Worm (Caenorhabditis elegans) whole organism, dauer: ENCODE measurements around the gene Y15E3A.5.

Experiments
- unc-62 ChIP-seq: sonication (generic microtip); optimal IDR thresholded peaks from 2 replicates; lab custom pipeline; 2017; ENCODE audit warnings: missing biosample characterization, missing genetic modification reagents, missing genetic modification characterization

Y15E3A.5 gene

DNA sequence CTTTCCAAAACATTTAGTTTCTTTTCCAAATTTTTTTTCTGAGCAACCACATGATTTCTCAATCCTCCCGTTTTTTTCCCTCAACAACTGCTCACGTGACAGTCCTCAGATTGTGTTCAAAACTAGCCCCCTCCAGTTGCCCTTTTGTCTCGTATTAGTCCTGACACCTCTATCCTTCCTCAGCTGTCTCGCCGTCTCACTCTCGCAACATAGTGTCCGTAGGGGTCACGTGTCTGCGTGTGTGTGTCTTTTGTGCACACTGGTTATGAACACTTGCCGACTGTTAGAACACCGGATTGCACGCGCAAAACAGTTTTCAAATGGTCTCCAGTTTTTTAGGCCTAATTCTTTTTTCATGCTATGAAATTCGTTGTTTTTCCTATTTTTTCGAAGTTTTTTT is 24.9 kb downstream of the Y15E3A.5 start:
- TF ChIP-seq unc-62 = no peak

ce11 chrX:15365767-15366177 is 25.4 kb downstream of the Y15E3A.5 start, which contains the start of gene C33A11.2:
C33A11.2 (plus strand) TSS chrX:15365992.
- no peak for TF ChIP-seq unc-62

DNA sequence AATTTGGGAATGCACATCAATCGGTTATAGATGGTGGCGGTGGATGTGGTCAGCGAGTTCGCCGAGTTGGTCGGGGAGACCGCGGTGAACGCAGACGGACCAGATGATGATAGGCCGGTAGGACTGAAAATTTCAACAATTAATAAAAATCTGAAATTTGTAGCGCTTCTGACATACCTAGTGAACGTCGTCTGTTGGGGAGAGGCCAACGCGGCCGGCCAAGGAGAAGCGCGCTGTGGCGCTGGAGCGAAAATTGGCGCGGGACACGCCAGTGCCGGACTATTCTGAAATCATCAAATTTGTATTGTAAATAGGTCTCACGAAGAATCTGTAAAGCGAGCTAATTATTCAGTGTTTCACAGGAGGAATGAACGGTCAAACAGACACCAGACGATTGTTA is 32.4 kb downstream of the Y15E3A.5 start:
- no peak for TF ChIP-seq unc-62

DNA sequence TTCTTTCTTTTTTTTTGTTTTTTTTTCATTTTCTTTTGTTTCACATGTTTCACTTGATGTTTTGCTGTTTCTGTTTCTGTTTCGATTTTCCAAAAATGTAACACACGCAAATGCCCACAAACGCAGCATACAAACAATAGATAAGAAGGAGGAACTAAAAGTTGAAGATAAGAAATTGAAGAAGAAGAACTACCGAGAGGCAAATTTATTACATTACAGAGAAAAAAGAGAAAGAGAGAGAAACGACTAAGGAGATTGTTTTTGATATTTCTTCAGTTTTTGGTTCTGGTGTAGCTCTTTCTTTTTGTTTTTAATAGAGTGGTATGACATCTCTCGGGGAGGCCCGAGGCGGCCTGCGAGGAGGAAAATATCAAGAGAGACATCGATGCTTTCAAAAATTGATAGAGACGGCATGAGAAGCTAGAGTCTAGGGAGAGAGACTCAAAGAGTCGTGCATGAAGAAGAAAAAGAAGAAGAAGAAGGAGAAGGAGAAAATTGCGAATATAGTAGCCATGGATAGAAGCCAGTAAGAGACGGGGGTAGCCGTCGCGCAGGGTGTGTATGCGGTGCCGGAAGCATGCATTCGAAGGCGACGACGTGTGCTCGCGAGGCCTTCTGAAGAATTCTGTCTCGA is 33.2 kb downstream of the Y15E3A.5 start:
- no peak for TF ChIP-seq unc-62

ce11 chrX:15374668-15375208 is 34.4 kb downstream of the Y15E3A.5 start:
- TF ChIP-seq unc-62 = no peak

DNA sequence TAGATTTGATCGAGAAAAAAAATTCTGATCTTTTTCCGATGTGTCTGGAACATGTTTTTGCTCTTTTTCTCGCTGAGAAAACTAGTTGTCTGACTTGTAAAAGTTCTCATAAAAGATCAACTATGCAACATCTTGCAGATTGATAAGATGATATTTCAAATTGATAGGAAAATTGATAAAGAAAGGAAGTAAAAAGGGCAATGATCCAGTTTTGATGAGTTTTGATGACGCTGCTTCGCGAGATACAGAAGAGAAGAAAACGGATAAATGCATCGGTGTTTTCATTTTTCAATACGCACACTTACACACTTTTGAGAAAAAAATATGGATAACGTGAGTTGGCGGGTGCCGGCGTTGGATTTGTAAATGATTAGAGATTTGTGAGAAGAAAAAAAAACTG is 34.9 kb downstream of the Y15E3A.5 start:
- no peak for TF ChIP-seq unc-62

ce11 chrX:15376580-15376979 is 36.2 kb downstream of the Y15E3A.5 start:
- no peak for TF ChIP-seq unc-62

DNA sequence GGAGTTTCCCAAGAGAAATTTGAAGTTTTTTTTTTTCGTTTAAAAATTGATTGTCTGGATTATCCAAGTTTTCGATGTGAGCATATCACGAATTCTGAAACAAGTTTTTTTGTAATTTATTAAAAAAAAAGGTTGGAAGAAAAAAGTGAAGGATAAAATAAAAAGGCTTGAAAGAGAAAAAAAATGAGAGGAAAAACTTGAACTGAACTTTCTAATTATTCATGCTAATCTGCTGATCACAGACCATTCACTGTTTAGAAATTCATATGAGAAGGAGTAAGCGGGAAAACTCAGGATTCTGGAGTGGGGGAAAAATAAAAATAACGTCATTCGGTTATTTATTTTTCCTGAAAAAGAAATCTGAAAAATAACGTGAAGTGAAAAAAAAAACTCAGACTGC is 37.4 kb downstream of the Y15E3A.5 start, which contains the start of gene svh-5:
TSS of gene svh-5 (minus strand) at position 101 of the 400 bp plus-strand sequence.
- TF ChIP-seq unc-62 = no peak

DNA sequence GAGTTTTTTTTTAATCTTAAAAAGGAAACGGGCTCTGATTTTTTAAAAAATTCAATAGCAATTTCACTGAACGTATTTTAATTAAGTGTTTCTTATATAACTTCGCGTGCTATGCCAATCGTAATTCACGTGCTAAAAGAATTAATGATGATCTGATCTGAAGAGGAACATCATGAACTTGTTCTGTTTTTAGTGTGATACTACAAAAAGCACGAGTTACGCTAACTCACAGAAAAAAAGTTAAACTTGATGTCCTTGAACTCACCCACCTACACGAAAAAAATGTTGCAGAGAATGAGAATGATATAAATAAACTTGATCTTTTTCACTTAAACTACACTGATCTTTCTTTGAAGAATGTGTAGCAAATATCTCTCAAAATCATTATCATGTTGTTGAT is 39.5 kb downstream of the Y15E3A.5 start:
- no peak for TF ChIP-seq unc-62

- TF ChIP-seq unc-62 = no peak
Observed at ce11 chrX:15380437-15380836, 40.1 kb downstream of the Y15E3A.5 start.

DNA sequence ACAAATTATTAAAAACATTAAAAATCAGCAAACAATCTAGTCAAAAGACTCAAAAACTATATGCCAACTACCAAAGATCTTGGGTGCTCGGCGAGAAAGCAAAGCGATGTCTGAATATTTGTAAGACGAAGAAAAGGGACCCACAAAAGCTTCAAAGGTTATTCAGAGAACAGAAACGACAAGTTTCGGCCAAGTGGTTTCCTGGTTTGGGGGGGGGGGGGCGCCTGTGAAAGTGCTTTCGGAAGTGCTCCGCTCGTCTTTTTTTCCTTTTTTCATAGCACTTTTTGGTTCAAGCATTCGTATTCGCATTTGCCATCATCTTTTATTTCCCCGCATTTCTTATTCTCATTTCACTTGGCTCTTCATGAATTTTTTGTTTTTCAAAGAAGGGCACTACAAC is 41.1 kb downstream of the Y15E3A.5 start:
- TF ChIP-seq unc-62 = no peak

DNA sequence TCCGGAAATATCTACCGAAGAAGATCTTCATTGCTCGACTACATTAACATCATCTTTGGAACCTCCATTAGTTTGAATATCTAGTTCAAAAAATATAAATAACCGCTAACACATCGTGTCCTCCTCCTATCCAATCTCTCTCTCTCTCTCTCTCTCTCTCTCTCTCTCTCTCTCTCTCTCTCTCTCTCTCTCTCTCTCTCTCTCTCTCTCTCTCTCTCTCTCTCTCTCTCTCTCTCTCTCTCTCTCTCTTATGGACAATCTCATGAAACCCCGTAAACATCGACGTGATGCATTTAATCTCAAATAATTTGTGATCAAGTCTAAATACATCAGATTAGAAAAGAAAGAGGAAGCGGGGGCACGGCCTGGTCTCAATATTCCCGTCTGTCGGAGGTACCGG is 41.9 kb downstream of the Y15E3A.5 start:
- TF ChIP-seq unc-62 = no peak

DNA sequence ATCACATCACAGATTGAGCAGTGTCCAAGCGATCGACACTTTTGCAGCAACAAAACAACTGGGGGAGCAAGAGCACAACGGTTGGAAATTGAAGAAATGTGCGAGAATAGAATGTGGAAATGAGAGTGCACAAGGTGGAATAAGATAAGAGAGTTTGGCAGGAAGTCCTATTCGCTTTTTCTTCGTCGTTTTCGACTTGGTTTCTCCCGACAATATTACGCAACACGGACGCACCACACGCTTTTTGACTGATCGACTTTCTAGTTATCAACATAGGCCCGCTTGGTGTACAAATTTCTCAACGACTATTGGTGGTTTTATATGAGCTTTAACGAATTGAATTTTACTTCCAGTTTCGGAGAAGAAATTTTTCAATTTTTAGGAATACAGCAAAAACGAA is 42.6 kb downstream of the Y15E3A.5 start:
- no peak for TF ChIP-seq unc-62

DNA sequence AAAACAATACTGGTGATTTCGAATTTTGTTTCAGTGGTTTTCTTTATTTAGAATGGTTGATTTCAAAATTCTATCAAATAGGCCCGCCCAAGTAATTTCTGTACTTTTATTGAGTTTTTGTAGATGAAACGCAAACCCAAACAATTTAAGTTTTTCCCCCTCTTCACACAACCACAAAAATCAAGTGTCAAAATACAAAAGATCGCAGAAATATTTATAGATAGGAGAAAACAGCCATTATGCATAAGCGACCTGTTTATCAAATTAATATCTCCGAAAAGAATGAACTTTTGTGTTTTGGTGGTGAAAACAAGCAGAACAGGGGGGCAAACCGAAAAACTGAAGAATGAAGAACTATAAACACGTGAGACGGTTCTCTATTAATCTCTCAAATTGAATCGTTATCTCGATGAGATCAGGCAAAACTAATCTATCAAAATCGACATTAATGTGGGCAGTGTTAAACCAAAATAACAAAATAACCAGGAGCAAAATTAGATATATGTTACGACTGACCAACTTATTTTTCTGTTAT is 43.8 kb downstream of the Y15E3A.5 start:
- no peak for TF ChIP-seq unc-62

DNA sequence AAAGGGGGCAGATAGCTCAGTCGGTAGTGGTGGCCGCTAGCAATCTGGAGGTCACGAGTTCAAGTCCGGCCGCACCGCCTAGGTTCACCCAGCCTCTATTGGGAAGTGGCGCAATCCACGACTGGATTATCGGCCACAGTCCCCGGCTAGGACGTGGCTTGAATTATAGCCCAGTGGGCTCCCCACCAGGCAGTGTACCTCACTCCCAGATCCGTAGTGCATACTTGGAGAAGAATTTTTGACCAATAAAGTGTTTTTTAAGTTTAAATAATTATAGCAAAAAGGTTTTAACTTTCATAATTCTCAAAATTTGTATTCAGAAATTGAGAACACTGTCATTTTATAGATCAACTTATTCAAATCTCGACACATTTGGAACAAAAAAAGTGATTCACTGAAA is 45.0 kb downstream of the Y15E3A.5 start:
- no peak for TF ChIP-seq unc-62

ce11 chrX:15385807-15386349 is 45.5 kb downstream of the Y15E3A.5 start:
- no peak for TF ChIP-seq unc-62

ce11 chrX:15388259-15388658 is 47.9 kb downstream of the Y15E3A.5 start:
- no peak for TF ChIP-seq unc-62

- TF ChIP-seq unc-62 = no peak
Observed at ce11 chrX:15389853-15390252, 49.5 kb downstream of the Y15E3A.5 start.
